Worm (Caenorhabditis elegans): ENCODE data around the gene str-97.

The str-97 gene

ce11 chrV:16182110-16182509 is 27.1 kb upstream of the str-97 start, which contains the start of gene srz-13:
srz-13 (plus strand) TSS chrV:16182410.
- TF ChIP-seq hmg-11 (tag; optimal IDR thresholded peaks at IDR 0.05) (no peak), fkh-10 (GFP tag; optimal IDR thresholded peaks at IDR 0.05) (no peak), mdl-1 (tag; optimal IDR thresholded peaks at IDR 0.05) (no peak), lsy-12 (tag; optimal IDR thresholded peaks at IDR 0.05) (no peak), sea-2 (GFP tag; optimal IDR thresholded peaks at IDR 0.05) (no peak), nhr-237 (tag; optimal IDR thresholded peaks at IDR 0.05) (no peak), nhr-23 (tag; optimal IDR thresholded peaks at IDR 0.05) (no peak)

- TF ChIP-seq ceh-82 (tag; optimal IDR thresholded peaks at IDR 0.05) (no peak), lin-39 (tag; optimal IDR thresholded peaks at IDR 0.05) (no peak), fkh-2 (tag; optimal IDR thresholded peaks at IDR 0.05) (no peak)
These were observed 25.3 kb upstream of the str-97 start, which contains the start of gene str-106 for ce11 chrV:16180350-16180749. str-106 (plus strand) TSS chrV:16180650.

ce11 chrV:16175757-16176156 is 20.7 kb upstream of the str-97 start, which contains the start of gene cyp-33D1:
cyp-33D1 (minus strand) TSS chrV:16175857.
- no peak for TF ChIP-seq elt-1 (tag; optimal IDR thresholded peaks at IDR 0.05)
- TF ChIP-seq skn-1 (tag; optimal IDR thresholded peaks at IDR 0.05) = no peak
- no peak for TF ChIP-seq lin-39 (tag; optimal IDR thresholded peaks at IDR 0.05)
- no peak for TF ChIP-seq lsy-12 (tag; optimal IDR thresholded peaks at IDR 0.05)
- no peak for TF ChIP-seq elt-3 (tag; optimal IDR thresholded peaks at IDR 0.05)
- TF ChIP-seq pqm-1 (tag; optimal IDR thresholded peaks at IDR 0.05) = no peak
- TF ChIP-seq nhr-11 (tag; optimal IDR thresholded peaks at IDR 0.05) = no peak
- no peak for TF ChIP-seq nfya-1 (tag; optimal IDR thresholded peaks at IDR 0.05; ENCODE audit: insufficient read depth)
- TF ChIP-seq fkh-10 (GFP tag; optimal IDR thresholded peaks at IDR 0.05) = no peak
- no peak for TF ChIP-seq jun-1 (tag; optimal IDR thresholded peaks at IDR 0.05)
- no peak for TF ChIP-seq ama-1 (optimal IDR thresholded peaks at IDR 0.05)

ce11 chrV:16175227-16175626 is 20.2 kb upstream of the str-97 start:
- TF ChIP-seq pha-4 (tag; optimal IDR thresholded peaks at IDR 0.05) (no peak), lin-15B (tag; optimal IDR thresholded peaks at IDR 0.05) (no peak), ztf-11 (tag; optimal IDR thresholded peaks at IDR 0.05) (no peak), fos-1 (tag; optimal IDR thresholded peaks at IDR 0.05) (no peak), eor-1 (tag; optimal IDR thresholded peaks at IDR 0.05) (no peak), aly-2 (tag; optimal IDR thresholded peaks at IDR 0.05) (no peak), ama-1 (optimal IDR thresholded peaks at IDR 0.05) (no peak), elt-1 (tag; optimal IDR thresholded peaks at IDR 0.05) (no peak), pqm-1 (tag; optimal IDR thresholded peaks at IDR 0.05) (peak; percentile 35), mml-1 (tag; optimal IDR thresholded peaks at IDR 0.05) (no peak), lsy-12 (tag; optimal IDR thresholded peaks at IDR 0.05) (no peak), elt-2 (tag; optimal IDR thresholded peaks at IDR 0.05) (peak; percentile 60), nhr-12 (tag; optimal IDR thresholded peaks at IDR 0.05) (no peak), nhr-11 (tag; optimal IDR thresholded peaks at IDR 0.05) (no peak)

ce11 chrV:16174109-16174508 is 19.1 kb upstream of the str-97 start:
- no peak for TF ChIP-seq ceh-9 (tag; optimal IDR thresholded peaks at IDR 0.05)
- no peak for TF ChIP-seq aly-2 (tag; optimal IDR thresholded peaks at IDR 0.05)
- peak; percentile 23 for TF ChIP-seq elt-2 (tag; optimal IDR thresholded peaks at IDR 0.05)

- no peak for TF ChIP-seq lsy-12 (tag; optimal IDR thresholded peaks at IDR 0.05)
- no peak for TF ChIP-seq mml-1 (tag; optimal IDR thresholded peaks at IDR 0.05)
- no peak for TF ChIP-seq nhr-67 (tag; optimal IDR thresholded peaks at IDR 0.05)
- TF ChIP-seq nhr-28 (tag; optimal IDR thresholded peaks at IDR 0.05) = no peak
- no peak for TF ChIP-seq unc-39 (tag; optimal IDR thresholded peaks at IDR 0.05)
- TF ChIP-seq ztf-11 (tag; optimal IDR thresholded peaks at IDR 0.05) = no peak
- TF ChIP-seq tbx-2 (tag; optimal IDR thresholded peaks at IDR 0.05) = no peak
- TF ChIP-seq snpc-4 (tag; optimal IDR thresholded peaks at IDR 0.05) = no peak
- no peak for TF ChIP-seq nfya-1 (tag; optimal IDR thresholded peaks at IDR 0.05; ENCODE audit: insufficient read depth)
- no peak for TF ChIP-seq fos-1 (tag; optimal IDR thresholded peaks at IDR 0.05)
- no peak for TF ChIP-seq nhr-12 (tag; optimal IDR thresholded peaks at IDR 0.05)
- TF ChIP-seq egl-27 (tag; optimal IDR thresholded peaks at IDR 0.05) = no peak
- no peak for TF ChIP-seq elt-1 (tag; optimal IDR thresholded peaks at IDR 0.05)
- no peak for TF ChIP-seq R02D3.7 (tag; optimal IDR thresholded peaks at IDR 0.05)
- no peak for TF ChIP-seq fkh-2 (tag; optimal IDR thresholded peaks at IDR 0.05)
- no peak for TF ChIP-seq ztf-4 (tag; optimal IDR thresholded peaks at IDR 0.05)
- no peak for TF ChIP-seq ZK546.5 (tag; optimal IDR thresholded peaks at IDR 0.05)
- no peak for TF ChIP-seq mdl-1 (tag; optimal IDR thresholded peaks at IDR 0.05)
- no peak for TF ChIP-seq eor-1 (tag; optimal IDR thresholded peaks at IDR 0.05)
- TF ChIP-seq hmg-11 (tag; optimal IDR thresholded peaks at IDR 0.05) = no peak
These were observed 16.7 kb upstream of the str-97 start, which contains the start of gene K05D4.9 for ce11 chrV:16171721-16172120. K05D4.9 (minus strand) TSS chrV:16171821.

Measured in whole organism, L3 larva.